Worm (Caenorhabditis elegans): Measurements from ENCODE around the gene B0334.13.

B0334.13 gene

DNA sequence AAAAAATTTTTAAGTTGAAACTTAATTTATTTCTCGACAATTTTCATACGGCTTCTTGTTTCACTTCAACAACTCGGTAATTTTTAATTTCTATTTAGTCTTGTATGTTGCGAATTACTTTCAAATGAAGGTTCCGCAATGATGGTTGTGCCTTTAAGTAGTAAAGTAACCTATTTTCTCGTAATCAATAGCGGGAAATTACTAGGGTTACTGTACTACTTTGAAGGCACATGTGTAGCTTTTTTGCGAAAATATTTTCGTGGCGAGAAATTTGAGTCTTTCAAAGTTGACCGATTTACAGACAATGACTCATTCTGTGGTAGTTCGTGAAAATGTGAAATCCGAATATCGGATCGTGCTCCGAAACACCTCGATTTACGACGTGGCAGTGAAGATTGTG is 30.1 kb downstream of the B0334.13 start, which contains the start of gene B0334.10:
B0334.10 (plus strand) TSS at position 301 of the 400 bp plus-strand sequence.
- TF ChIP-seq aly-1 (tag; optimal IDR thresholded peaks at IDR 0.05) (no peak), F13C5.2 (tag; optimal IDR thresholded peaks at IDR 0.05) (no peak), hnd-1 (tag; optimal IDR thresholded peaks at IDR 0.05) (no peak), B0310.2 (tag; optimal IDR thresholded peaks at IDR 0.05) (no peak), ceh-13 (GFP tag; optimal IDR thresholded peaks at IDR 0.05) (no peak), ceh-36 (tag; optimal IDR thresholded peaks at IDR 0.05) (no peak), ets-7 (tag; optimal IDR thresholded peaks at IDR 0.05) (no peak), tbx-37 (GFP tag; conservative IDR thresholded peaks at IDR 0.05) (no peak), flt-1 (GFP tag; IDR thresholded peaks at IDR 0.05) (no peak), ama-1 (optimal IDR thresholded peaks at IDR 0.05) (no peak), tra-4 (tag; optimal IDR thresholded peaks at IDR 0.05) (no peak), tbx-11 (GFP tag; IDR thresholded peaks at IDR 0.05) (no peak), scrt-1 (GFP tag; IDR thresholded peaks at IDR 0.05) (no peak), hmg-4 (GFP tag; optimal IDR thresholded peaks at IDR 0.05) (no peak), sea-1 (GFP tag; conservative IDR thresholded peaks at IDR 0.05) (no peak)

DNA sequence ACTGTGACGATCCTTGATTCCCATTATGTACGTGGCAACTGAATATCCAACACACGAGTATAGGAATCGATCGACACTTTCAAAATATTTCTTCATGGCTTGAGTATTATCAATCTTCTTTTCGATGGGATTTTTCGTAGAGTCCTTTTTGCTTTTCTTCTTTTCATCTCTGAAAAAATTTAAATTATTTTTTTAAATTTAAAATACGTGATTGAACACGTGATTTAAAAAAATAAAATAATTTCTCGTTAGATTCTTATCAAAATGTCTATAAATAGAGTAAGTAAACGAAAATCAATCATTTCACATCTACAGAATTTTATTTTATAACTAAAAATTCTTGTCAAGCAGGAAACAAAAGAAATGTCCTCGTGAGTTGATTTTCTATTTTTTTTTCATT is 33.2 kb downstream of the B0334.13 start, which contains the start of gene Y62F5A.10:
Y62F5A.10 (plus strand) TSS at position 301 of the 400 bp plus-strand sequence.
- TF ChIP-seq ama-1 (optimal IDR thresholded peaks at IDR 0.05) (no peak), tra-4 (tag; optimal IDR thresholded peaks at IDR 0.05) (no peak), aly-1 (tag; optimal IDR thresholded peaks at IDR 0.05) (no peak), scrt-1 (GFP tag; IDR thresholded peaks at IDR 0.05) (no peak), hmbx-1 (tag; optimal IDR thresholded peaks at IDR 0.05) (no peak), hmg-4 (GFP tag; optimal IDR thresholded peaks at IDR 0.05) (no peak), ceh-13 (GFP tag; optimal IDR thresholded peaks at IDR 0.05) (no peak), ceh-36 (tag; optimal IDR thresholded peaks at IDR 0.05) (no peak), tbx-37 (GFP tag; conservative IDR thresholded peaks at IDR 0.05) (no peak), hnd-1 (tag; optimal IDR thresholded peaks at IDR 0.05) (no peak), F13C5.2 (tag; optimal IDR thresholded peaks at IDR 0.05) (no peak)

DNA sequence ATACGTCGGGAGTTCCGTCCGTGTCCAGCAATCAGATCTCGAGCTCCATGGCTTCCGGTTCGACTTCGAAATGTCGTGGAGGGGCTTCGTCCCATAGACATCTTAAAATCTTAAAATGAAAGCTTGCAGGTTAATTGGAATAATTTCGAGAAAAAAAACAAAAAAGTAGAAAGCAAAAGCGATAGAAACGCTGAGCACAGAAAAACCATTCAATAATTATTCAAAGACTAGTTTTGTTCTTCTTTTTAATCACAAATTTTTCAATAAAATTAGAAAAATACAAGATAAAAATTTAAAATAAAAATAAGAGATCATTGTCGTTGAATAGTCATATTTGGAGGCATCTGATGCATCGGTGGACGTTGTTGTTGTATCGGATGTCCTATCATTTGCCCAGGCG is 38.9 kb downstream of the B0334.13 start, which contains the start of gene age-1:
age-1 (minus strand) TSS at position 101 of the 400 bp plus-strand sequence.
- TF ChIP-seq tbx-11 (GFP tag; IDR thresholded peaks at IDR 0.05): no peak

DNA sequence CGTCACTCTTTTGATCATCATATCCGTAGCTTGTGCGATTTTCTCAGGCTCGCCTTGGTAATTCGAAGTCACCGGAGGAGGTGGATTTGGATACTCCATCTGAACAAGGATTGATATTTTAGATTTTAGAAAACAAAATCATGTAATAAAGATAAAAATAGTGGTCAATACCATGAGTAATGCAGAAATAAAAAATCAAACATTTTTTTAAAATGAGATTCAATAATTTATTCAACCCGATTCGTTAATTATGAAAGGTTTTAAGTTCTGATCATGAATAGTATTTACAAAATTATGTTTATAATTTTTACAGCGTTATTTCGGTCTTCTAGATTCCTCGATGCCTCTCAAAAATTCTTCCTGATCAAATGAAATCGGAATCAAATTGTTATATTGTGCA is 45.6 kb downstream of the B0334.13 start, which contains the start of gene mdt-8:
mdt-8 (minus strand) TSS at position 101 of the 400 bp plus-strand sequence.
- TF ChIP-seq ceh-13 (GFP tag; optimal IDR thresholded peaks at IDR 0.05): no peak
- no peak for TF ChIP-seq hmg-4 (GFP tag; optimal IDR thresholded peaks at IDR 0.05)
- TF ChIP-seq tbx-11 (GFP tag; IDR thresholded peaks at IDR 0.05): no peak
- no peak for TF ChIP-seq tbx-37 (GFP tag; conservative IDR thresholded peaks at IDR 0.05)
- no peak for TF ChIP-seq pes-1 (GFP tag; IDR thresholded peaks at IDR 0.05)
- no peak for TF ChIP-seq aly-1 (tag; optimal IDR thresholded peaks at IDR 0.05)

DNA sequence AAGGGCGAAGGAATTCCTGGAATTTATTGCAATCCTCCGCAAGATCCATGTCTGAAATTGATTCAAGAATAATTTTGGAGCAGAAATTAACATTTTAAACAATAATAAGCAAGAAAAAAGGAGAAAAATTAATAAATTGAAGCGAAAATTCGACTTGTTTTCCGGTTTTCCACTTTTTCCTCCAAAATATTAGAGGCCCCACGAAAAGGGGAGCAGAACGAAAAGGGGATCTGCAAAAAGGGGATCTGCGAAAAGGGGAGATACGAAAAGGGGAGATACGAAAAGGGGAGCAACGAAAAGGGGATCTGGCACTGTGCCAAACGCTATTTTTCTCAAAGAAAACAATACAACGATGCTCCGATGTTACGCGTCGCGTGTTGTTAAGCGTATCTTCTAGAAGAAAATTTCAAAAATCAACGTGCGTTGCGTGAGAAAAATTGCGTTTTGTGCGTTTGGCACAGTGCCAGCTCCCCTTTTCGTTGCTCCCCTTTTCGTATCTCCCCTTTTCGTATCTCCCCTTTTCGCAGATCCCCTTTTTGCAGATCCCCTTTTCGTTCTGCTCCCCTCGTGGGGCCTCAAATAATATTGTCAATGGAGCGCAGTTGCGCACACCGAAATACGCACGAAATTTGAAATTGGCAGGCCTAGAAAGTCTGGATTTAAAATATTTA is 46.5 kb downstream of the B0334.13 start, which contains the start of gene Y62F5A.12:
Y62F5A.12 (minus strand) TSS at position 51 of the 671 bp plus-strand sequence.
- TF ChIP-seq hnd-1 (tag; optimal IDR thresholded peaks at IDR 0.05) (peak; percentile 36), hmg-4 (GFP tag; optimal IDR thresholded peaks at IDR 0.05) (peak; percentile 13), sea-1 (GFP tag; conservative IDR thresholded peaks at IDR 0.05) (peak; percentile 79), ets-7 (tag; optimal IDR thresholded peaks at IDR 0.05) (peak; percentile 70), ceh-13 (GFP tag; optimal IDR thresholded peaks at IDR 0.05) (peak; percentile 14), scrt-1 (GFP tag; IDR thresholded peaks at IDR 0.05) (peak; percentile 71; the same call in 1 of the 2 replicates), flt-1 (GFP tag; IDR thresholded peaks at IDR 0.05) (peak; percentile 82), tbx-11 (GFP tag; IDR thresholded peaks at IDR 0.05) (peak; percentile 63), tbx-37 (GFP tag; conservative IDR thresholded peaks at IDR 0.05) (peak; percentile 86), pes-1 (GFP tag; IDR thresholded peaks at IDR 0.05) (peak; percentile 86)

DNA sequence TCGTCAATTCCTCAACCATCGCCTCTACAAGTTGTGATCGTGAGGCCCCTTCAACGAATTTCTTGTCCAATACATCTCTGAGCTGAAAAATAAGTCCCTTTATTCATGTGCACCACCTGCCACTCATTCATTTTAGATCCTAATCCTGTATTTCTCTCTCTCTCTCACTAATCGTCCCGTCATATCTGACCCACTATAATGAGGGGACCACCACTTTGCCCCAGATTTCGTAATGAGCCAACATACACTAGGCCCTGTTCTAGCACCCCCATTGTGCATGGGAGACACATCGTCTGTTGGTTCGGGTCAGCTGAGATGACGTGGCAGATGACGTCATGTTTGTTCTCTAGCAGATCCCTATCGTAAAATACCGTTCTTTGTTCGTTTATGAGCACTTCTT is 47.3 kb downstream of the B0334.13 start:
- TF ChIP-seq ama-1 (optimal IDR thresholded peaks at IDR 0.05) (no peak), flt-1 (GFP tag; IDR thresholded peaks at IDR 0.05) (peak; percentile 35; the same call in 1 of the 2 replicates), tra-4 (tag; optimal IDR thresholded peaks at IDR 0.05) (no peak), ceh-13 (GFP tag; optimal IDR thresholded peaks at IDR 0.05) (no peak), B0310.2 (tag; optimal IDR thresholded peaks at IDR 0.05) (no peak), tbx-37 (GFP tag; conservative IDR thresholded peaks at IDR 0.05) (0 out of 2 replicates have a peak, but pooled peaks have one; percentile 4), sea-1 (GFP tag; conservative IDR thresholded peaks at IDR 0.05) (peak; percentile 56; the same call in 1 of the 2 replicates), hnd-1 (tag; optimal IDR thresholded peaks at IDR 0.05) (no peak), pes-1 (GFP tag; IDR thresholded peaks at IDR 0.05) (0 out of 2 replicates have a peak, but pooled peaks have one; percentile 7), tbx-11 (GFP tag; IDR thresholded peaks at IDR 0.05) (no peak), hmbx-1 (tag; optimal IDR thresholded peaks at IDR 0.05) (no peak), F13C5.2 (tag; optimal IDR thresholded peaks at IDR 0.05) (no peak), hmg-4 (GFP tag; optimal IDR thresholded peaks at IDR 0.05) (peak; percentile 74), ceh-36 (tag; optimal IDR thresholded peaks at IDR 0.05) (peak; percentile 11)

DNA sequence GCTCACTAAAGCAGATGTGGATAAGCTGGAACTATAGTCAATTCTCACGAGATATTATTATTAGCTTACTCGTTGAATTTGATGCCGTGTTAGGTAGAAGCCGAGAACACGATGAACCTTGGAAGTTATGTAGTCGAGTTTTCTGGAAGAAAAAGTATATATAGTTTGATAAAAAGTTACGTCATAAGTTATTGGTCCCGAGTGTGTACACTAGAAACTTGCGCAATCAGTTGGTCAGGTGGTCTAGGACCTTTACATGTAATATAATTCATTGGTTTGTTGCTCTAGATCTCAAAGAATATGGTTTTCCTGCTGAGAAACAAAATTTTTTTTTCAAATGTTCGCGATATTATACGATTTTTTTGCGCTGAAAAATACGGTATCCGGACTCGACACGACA is 47.8 kb downstream of the B0334.13 start:
- TF ChIP-seq ets-7 (tag; optimal IDR thresholded peaks at IDR 0.05) (no peak), pes-1 (GFP tag; IDR thresholded peaks at IDR 0.05) (no peak), hmbx-1 (tag; optimal IDR thresholded peaks at IDR 0.05) (no peak), F13C5.2 (tag; optimal IDR thresholded peaks at IDR 0.05) (no peak), aly-1 (tag; optimal IDR thresholded peaks at IDR 0.05) (no peak), hmg-4 (GFP tag; optimal IDR thresholded peaks at IDR 0.05) (no peak), tbx-11 (GFP tag; IDR thresholded peaks at IDR 0.05) (no peak), hnd-1 (tag; optimal IDR thresholded peaks at IDR 0.05) (no peak), ama-1 (optimal IDR thresholded peaks at IDR 0.05) (no peak), B0310.2 (tag; optimal IDR thresholded peaks at IDR 0.05) (no peak), tbx-37 (GFP tag; conservative IDR thresholded peaks at IDR 0.05) (no peak), ceh-36 (tag; optimal IDR thresholded peaks at IDR 0.05) (no peak), tra-4 (tag; optimal IDR thresholded peaks at IDR 0.05) (no peak), ceh-13 (GFP tag; optimal IDR thresholded peaks at IDR 0.05) (no peak), sea-1 (GFP tag; conservative IDR thresholded peaks at IDR 0.05) (no peak), flt-1 (GFP tag; IDR thresholded peaks at IDR 0.05) (no peak)
